Fruit fly (Drosophila melanogaster): ENCODE data around the gene CDase.

DNA sequence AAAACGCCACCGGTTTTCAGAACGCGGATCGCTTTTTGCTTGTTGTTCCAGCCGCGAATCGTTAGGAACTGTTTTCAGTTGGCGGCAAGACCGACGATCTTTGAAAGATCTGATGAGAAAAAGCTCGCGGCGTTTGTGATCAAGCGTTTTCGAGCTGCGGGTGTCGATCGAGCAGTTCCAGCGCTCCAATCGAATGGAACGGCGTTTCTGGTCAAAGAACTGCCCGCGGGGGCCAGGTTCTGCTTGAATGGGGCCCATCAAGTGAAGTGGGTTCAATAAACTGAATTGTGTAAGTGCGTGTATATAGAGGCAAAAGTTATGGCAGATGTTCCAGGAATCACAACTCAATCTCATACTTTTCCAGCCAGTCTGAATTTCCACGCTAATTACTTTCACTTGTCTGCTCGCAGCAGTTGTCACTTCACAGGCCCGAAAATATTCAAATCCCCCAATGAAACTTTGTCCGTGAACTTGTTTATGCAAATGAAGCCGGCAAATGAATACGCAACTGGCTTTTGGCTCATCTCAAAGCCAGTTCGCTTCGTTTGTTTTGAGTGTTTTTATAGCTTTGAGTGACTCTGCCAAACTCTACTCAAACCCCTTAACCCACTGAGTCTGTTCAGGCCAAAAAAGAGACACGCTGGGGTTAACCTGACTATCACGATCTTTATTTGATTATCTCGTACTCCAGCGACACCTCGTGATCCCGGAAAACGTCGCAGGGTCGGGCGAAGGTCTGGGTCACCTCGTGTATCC, 37.0 kb downstream of the CDase start, which contains the start of gene PH4alphaMP:
- TF ChIP-seq bab1 (GFP tag; optimal IDR thresholded peaks at IDR 0.05) (no peak), CG14711 (tag; optimal IDR thresholded peaks at IDR 0.05) (no peak), pad (GFP tag; optimal IDR thresholded peaks at IDR 0.05) (no peak), Mnt (GFP tag; optimal IDR thresholded peaks at IDR 0.05) (no peak), kay (GFP tag; ENCODE audit: borderline replicate concordance) (no peak)
